Fruit fly (Drosophila melanogaster): ENCODE data around the gene CG6793.
A peak's percentile ranks its signal among the peaks of the same experiment; 100 is the strongest.

Gene CG6793

dm6 chr3L:12058293-12058842, 16.2 kb downstream of the CG6793 start (continued):
- TF ChIP-seq OdsH (GFP tag; optimal IDR thresholded peaks at IDR 0.05) (peak; percentile 18), Blimp-1 (GFP tag; optimal IDR thresholded peaks at IDR 0.05) (no peak), CG31627 (GFP tag; optimal IDR thresholded peaks at IDR 0.05) (no peak), lz (GFP tag; optimal IDR thresholded peaks at IDR 0.05) (peak; percentile 41), CG11294 (GFP tag; IDR thresholded peaks at IDR 0.05) (no peak), CG1621 (tag; optimal IDR thresholded peaks at IDR 0.05) (peak; percentile 67), CG6792 (GFP tag; optimal IDR thresholded peaks at IDR 0.05) (peak; percentile 73), spab (GFP tag; optimal IDR thresholded peaks at IDR 0.05) (peak; percentile 28), CG6854 (GFP tag; optimal IDR thresholded peaks at IDR 0.05) (no peak), CG3919 (GFP tag; optimal IDR thresholded peaks at IDR 0.05) (peak; percentile 84), fd85E (GFP tag; optimal IDR thresholded peaks at IDR 0.05) (peak; percentile 55), Eip75B (GFP tag; optimal IDR thresholded peaks at IDR 0.05) (peak; percentile 84), net (GFP tag; optimal IDR thresholded peaks at IDR 0.05) (peak; percentile 1), pdm3 (GFP tag; optimal IDR thresholded peaks at IDR 0.05) (peak; percentile 30), Hr4 (GFP tag; optimal IDR thresholded peaks at IDR 0.05) (peak; percentile 16), Eip93F (GFP tag; optimal IDR thresholded peaks at IDR 0.05) (no peak), cyc (GFP tag; optimal IDR thresholded peaks at IDR 0.05) (peak; percentile 67), Hr39 (GFP tag; optimal IDR thresholded peaks at IDR 0.05) (no peak), svp (GFP tag) (peak; percentile 45), CG10669 (GFP tag; optimal IDR thresholded peaks at IDR 0.05) (peak; percentile 90), CG8119 (GFP tag; IDR thresholded peaks at IDR 0.05) (peak; percentile 36; the same call in 1 of the 3 replicates), acj6 (GFP tag; optimal IDR thresholded peaks at IDR 0.05) (peak; percentile 1), CG34406 (GFP tag; optimal IDR thresholded peaks at IDR 0.05) (no peak), Sox102F (GFP tag; optimal IDR thresholded peaks at IDR 0.05) (no peak)

DNA sequence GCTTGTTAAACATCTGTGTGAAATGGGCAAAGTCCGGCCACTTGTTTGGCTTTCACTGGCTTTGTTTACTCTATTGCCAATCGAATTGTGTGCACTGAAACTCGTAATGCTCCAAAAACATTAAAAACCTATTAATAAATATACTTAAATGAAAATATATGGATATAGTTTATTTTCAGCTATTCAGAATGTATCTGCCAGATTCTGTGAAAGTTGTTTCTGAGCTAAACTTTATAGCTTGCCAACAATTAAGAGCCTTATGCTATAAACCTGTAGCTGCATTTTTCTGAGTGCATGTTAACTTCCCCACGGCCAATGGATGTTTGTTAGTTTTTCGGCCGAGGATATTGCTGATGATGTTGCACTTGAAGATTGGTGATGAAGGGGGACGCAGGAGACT, 17.9 kb downstream of the CG6793 start:
- TF ChIP-seq OdsH (GFP tag; optimal IDR thresholded peaks at IDR 0.05) (peak; percentile 7), Blimp-1 (GFP tag; optimal IDR thresholded peaks at IDR 0.05) (no peak), Ets96B (tag; optimal IDR thresholded peaks at IDR 0.05) (no peak), CG15336 (GFP tag; IDR thresholded peaks at IDR 0.05) (peak; percentile 72), CG32006 (GFP tag; optimal IDR thresholded peaks at IDR 0.05) (peak; percentile 83), Eip93F (GFP tag; optimal IDR thresholded peaks at IDR 0.05) (no peak), Ets21C (GFP tag; optimal IDR thresholded peaks at IDR 0.05) (no peak), fd85E (GFP tag; optimal IDR thresholded peaks at IDR 0.05) (no peak), Hr4 (GFP tag; optimal IDR thresholded peaks at IDR 0.05) (peak; percentile 77), CG6276 (GFP tag; optimal IDR thresholded peaks at IDR 0.05) (peak; percentile 34), Eip78C (GFP tag) (peak; percentile 40), dac (GFP tag; optimal IDR thresholded peaks at IDR 0.05) (peak; percentile 49), fkh (GFP tag; optimal IDR thresholded peaks at IDR 0.05) (peak; percentile 2), svp (GFP tag) (peak; percentile 28), CG8119 (GFP tag; IDR thresholded peaks at IDR 0.05) (peak; percentile 71), CG11762 (GFP tag; optimal IDR thresholded peaks at IDR 0.05; ENCODE audit: insufficient read depth) (no peak), achi (GFP tag; optimal IDR thresholded peaks at IDR 0.05) (no peak), CG31627 (GFP tag; optimal IDR thresholded peaks at IDR 0.05) (no peak), cyc (GFP tag; optimal IDR thresholded peaks at IDR 0.05) (no peak), CG4318 (GFP tag; optimal IDR thresholded peaks at IDR 0.05) (peak; percentile 66), CG11902 (GFP tag; optimal IDR thresholded peaks at IDR 0.05) (no peak), esn (GFP tag; optimal IDR thresholded peaks at IDR 0.05) (no peak), eg (GFP tag; IDR thresholded peaks at IDR 0.05) (peak; percentile 47; the same call in 1 of the 3 replicates), ss (GFP tag; optimal IDR thresholded peaks at IDR 0.05) (no peak)

dm6 chr3L:12062219-12062618, 20.0 kb downstream of the CG6793 start:
- no peak for TF ChIP-seq Met (GFP tag; optimal IDR thresholded peaks at IDR 0.05)
- no peak for TF ChIP-seq Sox15 (GFP tag; optimal IDR thresholded peaks at IDR 0.05)
- TF ChIP-seq Ets96B (tag; optimal IDR thresholded peaks at IDR 0.05), result peak; percentile 23
- peak; percentile 2 for TF ChIP-seq fd59A (GFP tag; optimal IDR thresholded peaks at IDR 0.05)
- TF ChIP-seq Ets21C (GFP tag; optimal IDR thresholded peaks at IDR 0.05), result no peak
- TF ChIP-seq pdm3 (GFP tag; optimal IDR thresholded peaks at IDR 0.05), result peak; percentile 8
- TF ChIP-seq CG6163 (GFP tag; IDR thresholded peaks at IDR 0.05), result no peak
- TF ChIP-seq Eip78C (GFP tag), result peak; percentile 58
- TF ChIP-seq CG10669 (GFP tag; optimal IDR thresholded peaks at IDR 0.05), result peak; percentile 18
